Fruit fly (Drosophila melanogaster): Measurements from ENCODE around the gene CG4390.
A peak's percentile ranks its signal among the peaks of the same experiment; 100 is the strongest.

Gene CG4390

dm6 chr3R:20021152-20021769 lies 38.3 kb downstream of the CG4390 start, which contains the start of the genes PIG-L and psidin (continued):
- TF ChIP-seq CG4707 (GFP tag; optimal IDR thresholded peaks at IDR 0.05) (no peak), CG6813 (GFP tag; optimal IDR thresholded peaks at IDR 0.05) (peak; percentile 20), CG8359 (GFP tag; optimal IDR thresholded peaks at IDR 0.05; ENCODE audit: borderline replicate concordance) (no peak), HLHmδ (GFP tag; optimal IDR thresholded peaks at IDR 0.05) (no peak), Neu2 (GFP tag; optimal IDR thresholded peaks at IDR 0.05; ENCODE audit: borderline replicate concordance) (peak; percentile 3), tx (GFP tag; optimal IDR thresholded peaks at IDR 0.05) (peak; percentile 68), Doc2 (GFP tag; IDR thresholded peaks at IDR 0.05) (no peak), grn (GFP tag; optimal IDR thresholded peaks at IDR 0.05) (peak; percentile 6), disco-r (GFP tag; optimal IDR thresholded peaks at IDR 0.05) (peak; percentile 24), schlank (tag; optimal IDR thresholded peaks at IDR 0.05) (peak; percentile 29), CG7928 (GFP tag; optimal IDR thresholded peaks at IDR 0.05) (peak; percentile 36), nerfin-2 (GFP tag; IDR thresholded peaks at IDR 0.05; ENCODE audit: partially characterized antibody) (peak; percentile 91), CG18599 (GFP tag; optimal IDR thresholded peaks at IDR 0.05) (peak; percentile 64), CG17361 (GFP tag; IDR thresholded peaks at IDR 0.05) (peak; percentile 96), bcd (GFP tag; optimal IDR thresholded peaks at IDR 0.05) (peak; percentile 71), CG11560 (tag; IDR thresholded peaks at IDR 0.05) (peak; percentile 79), CG17328 (GFP tag; IDR thresholded peaks at IDR 0.05) (peak; percentile 49), Lpt (GFP tag; optimal IDR thresholded peaks at IDR 0.05) (no peak), gcm (GFP tag; optimal IDR thresholded peaks at IDR 0.05) (peak; percentile 82), pfk (GFP tag; optimal IDR thresholded peaks at IDR 0.05) (no peak), CG18011 (GFP tag; optimal IDR thresholded peaks at IDR 0.05) (peak; percentile 2), C15 (GFP tag; IDR thresholded peaks at IDR 0.05) (peak; percentile 57; the same call in 1 of the 3 replicates), Xrp1 (GFP tag; IDR thresholded peaks at IDR 0.05) (peak; percentile 53; the same call in 1 of the 2 replicates), Dad (GFP tag; optimal IDR thresholded peaks at IDR 0.05) (peak; percentile 56), CG34224 (GFP tag; IDR thresholded peaks at IDR 0.05; ENCODE audit: partially characterized antibody) (peak; percentile 96), fd64A (GFP tag; optimal IDR thresholded peaks at IDR 0.05) (no peak), sqz (GFP tag; optimal IDR thresholded peaks at IDR 0.05) (no peak), CG13287 (GFP tag; IDR thresholded peaks at IDR 0.05; ENCODE audit: partially characterized antibody) (peak; percentile 96), CG13894 (tag; optimal IDR thresholded peaks at IDR 0.05) (no peak), shn (GFP tag; optimal IDR thresholded peaks at IDR 0.05) (peak; percentile 61), jumu (GFP tag; optimal IDR thresholded peaks at IDR 0.05) (peak; percentile 57), D19B (GFP tag; optimal IDR thresholded peaks at IDR 0.05) (no peak), btn (GFP tag; optimal IDR thresholded peaks at IDR 0.05) (no peak), usp (GFP tag; optimal IDR thresholded peaks at IDR 0.05) (no peak), NfI (GFP tag; optimal IDR thresholded peaks at IDR 0.05) (peak; percentile 82), cad (GFP tag; optimal IDR thresholded peaks at IDR 0.05) (no peak), unc-4 (GFP tag; IDR thresholded peaks at IDR 0.05; ENCODE audit: partially characterized antibody) (peak; percentile 88), ham (GFP tag; IDR thresholded peaks at IDR 0.05) (no peak), Side (GFP tag; optimal IDR thresholded peaks at IDR 0.05) (peak; percentile 40), eyg (GFP tag; optimal IDR thresholded peaks at IDR 0.05) (no peak), CG5180 (GFP tag; optimal IDR thresholded peaks at IDR 0.05) (no peak), CG3281 (GFP tag; optimal IDR thresholded peaks at IDR 0.05) (peak; percentile 78), Sry-δ (GFP tag; optimal IDR thresholded peaks at IDR 0.05) (peak; percentile 92), CG10147 (GFP tag; optimal IDR thresholded peaks at IDR 0.05) (no peak), grau (tag; optimal IDR thresholded peaks at IDR 0.05) (peak; percentile 93), scrt (GFP tag; optimal IDR thresholded peaks at IDR 0.05) (no peak), CG12942 (GFP tag; optimal IDR thresholded peaks at IDR 0.05) (peak; percentile 80), pan (optimal IDR thresholded peaks at IDR 0.05) (no peak), pan (GFP tag; optimal IDR thresholded peaks at IDR 0.05 in 1 of 2, IDR thresholded peaks at IDR 0.05 in 1 of 2) (peak in 1 of 2 experiments; percentile 45), Chrac-16 (GFP tag; optimal IDR thresholded peaks at IDR 0.05) (peak; percentile 80)
